Worm (Caenorhabditis elegans): ENCODE results near the gene xrn-1.
A peak's percentile ranks its signal among the peaks of the same experiment; 100 is the strongest.

xrn-1 gene

DNA sequence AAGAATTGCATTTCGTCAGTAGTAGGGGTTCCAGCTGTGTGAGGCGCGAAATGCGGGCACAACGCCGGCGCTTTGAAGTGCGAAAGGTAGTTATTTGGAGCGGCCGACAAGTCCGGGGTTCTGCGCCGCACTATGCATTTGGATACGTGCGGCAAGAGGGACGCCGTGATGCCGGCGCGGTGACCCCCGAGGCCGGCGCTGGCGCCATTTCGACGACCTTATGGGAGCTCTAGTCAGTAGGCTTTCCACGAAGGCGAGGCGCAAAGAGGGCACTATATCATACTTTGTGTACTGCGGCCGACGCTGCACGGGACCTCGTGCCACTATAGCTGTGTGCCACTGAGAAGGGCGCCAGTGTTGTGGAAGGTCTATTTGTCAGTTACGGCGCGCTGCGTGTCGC, 28.1 kb downstream of the xrn-1 start:
- TF ChIP-seq nhr-85 (tag) (no peak), snpc-4 (tag; optimal IDR thresholded peaks at IDR 0.05) (peak; percentile 4)

DNA sequence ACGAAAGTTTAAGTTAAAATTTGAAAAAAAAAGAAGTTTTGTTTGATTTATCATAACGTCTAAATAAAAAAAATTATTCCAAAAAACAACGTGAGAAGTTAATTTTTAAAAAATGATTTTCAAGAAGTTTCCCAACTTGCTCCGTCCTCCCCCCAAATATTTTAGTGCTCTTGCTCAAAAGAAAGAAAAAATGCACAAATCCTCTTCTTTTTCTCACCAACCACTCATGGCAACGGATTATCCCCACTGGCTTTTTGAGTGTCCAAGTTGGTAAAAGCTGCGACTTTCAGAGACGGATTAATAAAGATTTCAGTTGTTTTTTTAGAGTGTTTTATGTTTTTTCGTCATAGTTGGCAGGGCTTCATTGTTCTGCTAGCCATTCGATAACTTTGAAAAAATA, 28.8 kb downstream of the xrn-1 start, which contains the start of gene Y39G8C.2:
Gene Y39G8C.2 (minus strand): TSS at position 101 of the 400 bp plus-strand sequence.
- TF ChIP-seq ces-1 (GFP tag; optimal IDR thresholded peaks at IDR 0.05) = no peak
- TF ChIP-seq ceh-82 (tag; optimal IDR thresholded peaks at IDR 0.05) = no peak
- TF ChIP-seq nhr-28 (tag; optimal IDR thresholded peaks at IDR 0.05) = no peak
- no peak for TF ChIP-seq elt-2 (tag; optimal IDR thresholded peaks at IDR 0.05)
- TF ChIP-seq snpc-4 (tag; optimal IDR thresholded peaks at IDR 0.05) = no peak

DNA sequence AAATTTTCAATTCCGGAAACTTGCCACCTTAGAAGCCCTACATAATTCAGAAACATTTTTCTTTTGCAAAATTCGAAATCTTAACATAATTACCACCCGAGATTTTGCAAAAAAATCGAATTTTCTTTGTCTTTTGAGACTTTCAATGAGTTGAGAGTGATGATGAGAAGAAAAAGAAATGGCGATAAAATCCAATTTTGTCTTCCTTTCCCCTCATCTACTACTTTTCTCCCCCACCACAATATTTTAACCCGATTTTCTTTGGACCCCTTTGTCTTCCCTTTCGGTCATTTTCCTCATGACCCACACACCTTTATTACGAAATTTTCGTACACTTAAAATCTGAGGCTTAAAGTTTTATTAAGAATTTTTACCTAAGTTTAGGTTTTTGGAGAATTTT, 29.6 kb downstream of the xrn-1 start:
- no peak for TF ChIP-seq unc-130 (tag; optimal IDR thresholded peaks at IDR 0.05)
- no peak for TF ChIP-seq fkh-4 (tag; optimal IDR thresholded peaks at IDR 0.05; ENCODE audit: borderline replicate concordance)
- no peak for TF ChIP-seq ama-1 (optimal IDR thresholded peaks at IDR 0.05)
- no peak for TF ChIP-seq nhr-28 (tag; optimal IDR thresholded peaks at IDR 0.05)
- TF ChIP-seq lin-14 (GFP tag; optimal IDR thresholded peaks at IDR 0.05) = peak; percentile 48
- no peak for TF ChIP-seq alr-1 (tag; optimal IDR thresholded peaks at IDR 0.05; ENCODE audit: borderline replicate concordance)

DNA sequence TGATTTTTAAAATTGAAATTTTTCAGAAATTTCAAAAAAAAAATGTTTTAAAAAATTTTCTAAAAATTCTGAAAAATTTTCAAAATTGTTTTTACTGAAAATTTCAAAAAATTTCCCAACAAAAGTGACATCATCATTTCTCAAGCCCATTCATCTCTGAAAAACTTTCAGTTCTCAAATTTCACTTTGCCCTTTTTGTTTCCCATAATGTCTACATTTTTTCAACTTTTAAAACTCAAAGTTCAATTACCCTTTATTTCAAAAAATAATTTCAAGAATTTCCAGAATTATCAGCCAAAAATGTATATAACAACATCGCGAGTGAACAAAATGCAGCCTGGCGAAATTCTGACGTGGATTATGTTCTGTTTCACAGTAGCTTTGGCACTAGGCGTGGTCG, 32.3 kb downstream of the xrn-1 start, which contains the start of gene bkip-1:
Gene bkip-1 (plus strand): TSS at position 301 of the 400 bp plus-strand sequence.
- TF ChIP-seq unc-30 (tag; optimal IDR thresholded peaks at IDR 0.05) = no peak
- TF ChIP-seq tbx-2 (tag; optimal IDR thresholded peaks at IDR 0.05) = no peak
- TF ChIP-seq unc-86 (tag; optimal IDR thresholded peaks at IDR 0.05) = no peak
- no peak for TF ChIP-seq mep-1 (tag; optimal IDR thresholded peaks at IDR 0.05)
- no peak for TF ChIP-seq unc-62 (GFP tag; optimal IDR thresholded peaks at IDR 0.05)
- TF ChIP-seq sptf-1 (tag; optimal IDR thresholded peaks at IDR 0.05) = no peak
- no peak for TF ChIP-seq lsy-2 (tag; optimal IDR thresholded peaks at IDR 0.05)
- no peak for TF ChIP-seq nhr-28 (tag; optimal IDR thresholded peaks at IDR 0.05)

DNA sequence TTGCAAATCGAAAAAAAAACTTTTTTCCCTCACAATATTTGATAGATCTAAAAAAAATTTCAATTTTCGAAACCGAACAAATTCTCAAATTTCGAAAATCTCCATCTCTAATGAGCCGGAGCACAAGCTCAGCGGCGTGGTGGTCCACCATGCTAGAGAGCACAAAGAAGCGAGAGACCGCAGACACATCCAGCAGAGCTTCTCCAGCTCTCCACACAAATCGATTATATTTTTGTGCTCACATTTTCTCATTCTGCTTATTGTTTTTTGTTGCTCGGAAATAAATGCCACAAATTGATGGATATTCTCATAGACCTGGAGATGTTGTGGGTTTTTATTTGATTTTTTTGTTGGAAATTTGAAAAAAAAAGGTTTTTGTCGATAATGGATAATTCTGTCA, 33.4 kb downstream of the xrn-1 start:
- no peak for TF ChIP-seq pqm-1 (tag; optimal IDR thresholded peaks at IDR 0.05)
- TF ChIP-seq fkh-10 (GFP tag; optimal IDR thresholded peaks at IDR 0.05) = no peak
- TF ChIP-seq unc-130 (tag; optimal IDR thresholded peaks at IDR 0.05) = no peak
- TF ChIP-seq grh-1 (GFP tag; IDR thresholded peaks at IDR 0.05) = no peak
- no peak for TF ChIP-seq efl-1 (optimal IDR thresholded peaks at IDR 0.05)
- peak in 1 of 2 experiments; percentile 15 for TF ChIP-seq efl-1 (GFP tag; optimal IDR thresholded peaks at IDR 0.05 in 1 of 2)
- TF ChIP-seq mdl-1 (tag; optimal IDR thresholded peaks at IDR 0.05) = no peak
- TF ChIP-seq nhr-19 (GFP tag; conservative IDR thresholded peaks at IDR 0.05) = no peak
- TF ChIP-seq lsy-2 (tag; optimal IDR thresholded peaks at IDR 0.05) = peak in 1 of 2 experiments; percentile 4
- no peak for TF ChIP-seq skn-1 (tag; optimal IDR thresholded peaks at IDR 0.05)
- peak in 1 of 3 experiments; percentile 22 for TF ChIP-seq dpl-1 (GFP tag; optimal IDR thresholded peaks at IDR 0.05)
- no peak for TF ChIP-seq blmp-1 (tag; optimal IDR thresholded peaks at IDR 0.05)
- TF ChIP-seq alr-1 (tag; optimal IDR thresholded peaks at IDR 0.05; ENCODE audit: borderline replicate concordance) = no peak

DNA sequence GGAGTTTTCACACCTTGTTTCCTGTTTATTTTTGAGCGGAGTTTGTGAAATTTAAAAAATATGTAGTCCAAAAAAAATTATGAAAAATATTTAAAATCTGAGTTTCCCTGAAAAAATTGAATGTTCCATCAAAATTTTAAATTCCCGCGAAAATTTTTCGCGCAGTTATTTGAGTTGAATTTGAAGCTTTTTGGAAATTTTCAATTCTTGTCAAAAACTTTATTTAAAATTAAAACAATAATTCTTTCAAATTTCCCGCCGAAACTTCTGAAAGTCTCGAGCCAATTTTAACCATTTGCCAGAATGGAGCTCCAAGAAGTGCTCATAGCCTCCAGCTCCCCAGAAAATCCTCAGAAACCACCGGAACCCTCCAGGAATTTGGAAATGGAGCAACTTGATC, 35.8 kb downstream of the xrn-1 start, which contains the start of gene gur-4:
Gene gur-4 (plus strand): TSS at position 301 of the 400 bp plus-strand sequence.
- TF ChIP-seq irx-1 (tag; optimal IDR thresholded peaks at IDR 0.05) (no peak), ceh-82 (tag; optimal IDR thresholded peaks at IDR 0.05) (no peak), mab-9 (GFP tag; IDR thresholded peaks at IDR 0.05) (no peak), unc-30 (tag; optimal IDR thresholded peaks at IDR 0.05) (no peak), unc-62 (GFP tag; optimal IDR thresholded peaks at IDR 0.05) (no peak)

DNA sequence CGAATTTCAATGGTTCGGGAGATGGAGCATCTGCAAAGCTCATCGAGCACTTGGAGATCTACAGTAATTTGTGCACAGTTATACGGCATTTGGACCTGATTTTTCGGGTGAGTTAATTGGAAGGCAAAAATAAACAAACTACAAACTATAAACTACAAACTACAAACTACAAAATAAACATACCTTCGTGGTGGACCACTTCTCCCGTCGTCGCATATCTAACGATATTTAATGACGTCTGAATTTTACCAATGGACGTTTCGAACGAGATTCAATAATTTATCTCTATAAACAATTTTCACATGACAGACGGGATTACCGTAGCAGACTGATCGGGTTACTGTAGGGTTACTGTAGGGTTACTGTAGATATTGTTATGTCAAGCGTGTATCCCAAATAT, 37.5 kb downstream of the xrn-1 start:
- TF ChIP-seq unc-86 (tag; optimal IDR thresholded peaks at IDR 0.05) (no peak), nhr-12 (tag; optimal IDR thresholded peaks at IDR 0.05) (no peak), nhr-85 (tag) (peak; percentile 59)
